Worm (Caenorhabditis elegans) whole organism, L4/young adult: Measurements from ENCODE around the gene nlp-58.

Experiments
- W03F9.2 ChIP-seq: fragments of 150-350 bp; optimal IDR thresholded peaks from 2 replicates; lab custom pipeline; 2014; ENCODE audit warnings: missing biosample characterization, missing genetic modification characterization
- him-1 ChIP-seq: sonication (generic microtip); optimal IDR thresholded peaks from 2 replicates; lab custom pipeline; 2016; ENCODE audit warnings: missing genotype, missing genetic modification reagents, missing genetic modification characterization, missing compliant biosample characterization

DNA sequence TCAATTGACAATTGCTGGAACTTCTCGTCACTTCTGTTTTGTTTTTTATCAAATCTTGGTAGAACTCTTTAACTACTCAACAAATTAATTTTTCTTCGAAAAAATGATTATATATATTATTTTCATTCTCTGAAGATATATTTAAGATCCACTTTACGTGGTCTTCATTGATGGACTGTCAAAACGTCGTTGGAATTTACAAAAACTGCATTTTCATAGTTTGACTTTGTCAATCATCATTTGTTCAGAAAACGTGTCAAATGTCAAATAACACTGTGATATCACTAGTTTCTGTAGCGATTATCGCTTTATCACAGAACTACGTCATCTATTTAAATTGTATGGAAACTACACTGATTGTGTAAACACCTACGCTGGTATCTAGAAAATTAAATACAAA, 24.4 kb downstream of the nlp-58 start:
- TF ChIP-seq W03F9.2 (tag; lab: Kevin White, UChicago), result no peak
- TF ChIP-seq him-1, result no peak
